Worm (Caenorhabditis elegans) whole organism, L3 larva: ENCODE results near the gene R08C7.4.

Source experiments
- elt-2 ChIP-seq: sonication (generic microtip); optimal IDR thresholded peaks from 2 replicates; lab custom pipeline; 2016; ENCODE audit warnings: missing genetic modification reagents, mild to moderate bottlenecking, missing genetic modification characterization, missing compliant biosample characterization
- lin-15B ChIP-seq: fragments of 150-350 bp; optimal IDR thresholded peaks from 2 replicates; lab custom pipeline; 2014; ENCODE audit warnings: missing biosample characterization, missing genetic modification characterization
- lin-39 ChIP-seq: fragments of 150-350 bp; optimal IDR thresholded peaks from 2 replicates; lab custom pipeline; 2018; ENCODE audit warnings: missing biosample characterization, missing genetic modification reagents, missing genetic modification characterization
- nhr-11 ChIP-seq: fragments of 150-350 bp; optimal IDR thresholded peaks from 2 replicates; lab custom pipeline; 2014; ENCODE audit warnings: missing biosample characterization, missing genetic modification characterization
- nhr-25 ChIP-seq: sonication (generic microtip); optimal IDR thresholded peaks from 2 replicates; lab custom pipeline; 2017; ENCODE audit warnings: missing biosample characterization, missing genetic modification characterization
- nhr-76 ChIP-seq: fragments of 150-350 bp; sonication (generic microtip); optimal IDR thresholded peaks from 5 replicates; lab custom pipeline; 2014; ENCODE audit warnings: missing biosample characterization, missing genetic modification characterization
- pqm-1 ChIP-seq: fragments of 150-350 bp; optimal IDR thresholded peaks from 2 replicates; lab custom pipeline; 2017; ENCODE audit warnings: missing biosample characterization, missing genetic modification characterization, inconsistent platforms
- unc-39 ChIP-seq: sonication (generic microtip); optimal IDR thresholded peaks from 4 replicates; lab custom pipeline; 2017; ENCODE audit warnings: missing biosample characterization, missing genetic modification characterization
- ztf-11 ChIP-seq: fragments of 150-350 bp; optimal IDR thresholded peaks from 2 replicates; lab custom pipeline; 2014; ENCODE audit warnings: missing biosample characterization, missing genetic modification characterization
- ztf-4 ChIP-seq: fragments of 150-350 bp; optimal IDR thresholded peaks from 2 replicates; lab custom pipeline; 2014; ENCODE audit warnings: missing biosample characterization, missing genetic modification characterization

ce11 chrIV:4441077-4441476, 6.2 kb downstream of the R08C7.4 start, which contains the start of gene fbxb-75:
- TF ChIP-seq pqm-1 (tag; lab: Kevin White, UChicago) (no peak), nhr-25 (tag; lab: Kevin White, UChicago) (no peak), elt-2 (tag; lab: Kevin White, UChicago) (no peak), ztf-4 (tag; lab: Kevin White, UChicago) (no peak), nhr-11 (tag; lab: Kevin White, UChicago) (no peak), ztf-11 (tag; lab: Kevin White, UChicago) (no peak), unc-39 (tag; lab: Kevin White, UChicago) (no peak), nhr-76 (tag; lab: Kevin White, UChicago) (no peak), lin-15B (no peak), lin-39 (tag; lab: Kevin White, UChicago) (no peak)
